Worm (Caenorhabditis elegans) whole organism, L1 larva: ENCODE results near the gene wdr-31.

ENCODE experiments used
- efl-1 ChIP-seq, 4 experiments: fragments of 150-350 bp; optimal IDR thresholded peaks in 3 of 4; peaks in 1 of 4; 1 replicate in 1 of 4; 2 replicates in 3 of 4; lab custom pipeline; 2014; ENCODE audit warnings: missing biosample characterization in 2 of 4, missing genetic modification characterization in 2 of 4, missing genetic modification reagents in 2 of 4
- lin-14 ChIP-seq: fragments of 200-800 bp; sonication (Bioruptor generic); optimal IDR thresholded peaks from 2 replicates; lab custom pipeline; 2018; ENCODE audit warnings: mild to moderate bottlenecking, missing genetic modification characterization, moderate library complexity, missing compliant biosample characterization

ce11 chrII:2690080-2690479 lies 45.0 kb downstream of the wdr-31 start, which contains the start of gene nspf-3:
- TF ChIP-seq lin-14 (GFP tag; lab: Kevin White, UChicago) (no peak), efl-1 (optimal IDR thresholded peaks at IDR 0.05; lab: Kevin White, UChicago) (no peak), efl-1 (GFP tag; optimal IDR thresholded peaks at IDR 0.05 in 1 of 2; lab: Kevin White, UChicago) (no peak)
